Fruit fly (Drosophila melanogaster) whole organism, embryonic: Measurements from ENCODE around the gene CG43915.

Experiments used
- BtbVII ChIP-seq: fragments of 200-800 bp; sonication (Bioruptor generic); optimal IDR thresholded peaks from 3 replicates; lab custom pipeline; 2017; ENCODE audit warnings: missing biosample characterization, mild to moderate bottlenecking, missing genetic modification characterization
- CG11398 ChIP-seq: fragments of 200-800 bp; sonication (Bioruptor generic); optimal IDR thresholded peaks from 2 replicates; lab custom pipeline; 2016; ENCODE audit warnings: missing biosample characterization, missing genetic modification characterization
- CG11456 ChIP-seq: fragments of 200-800 bp; sonication (Bioruptor generic); IDR thresholded peaks from 3 replicates; pipeline ENCODE4 v1.3.6; 2022; ENCODE audit warnings: missing biosample characterization, missing genetic modification characterization
- CG11723 ChIP-seq: fragments of 200-800 bp; sonication (Bioruptor generic); optimal IDR thresholded peaks from 2 replicates; lab custom pipeline; 2017; ENCODE audit warnings: missing biosample characterization, mild to moderate bottlenecking, missing genetic modification characterization
- CG12104 ChIP-seq: fragments of 200-800 bp; sonication (Bioruptor generic); optimal IDR thresholded peaks from 3 replicates; lab custom pipeline; 2016; ENCODE audit warnings: missing biosample characterization, missing genetic modification characterization
- CG14710 ChIP-seq: fragments of 200-800 bp; sonication (Bioruptor generic); optimal IDR thresholded peaks from 3 replicates; lab custom pipeline; 2019; ENCODE audit warnings: missing biosample characterization, mild to moderate bottlenecking, missing genetic modification characterization, moderate library complexity
- CG32772 ChIP-seq: fragments of 200-800 bp; sonication (Bioruptor generic); IDR thresholded peaks from 2 replicates; pipeline ENCODE4 v1.3.6; 2022; ENCODE audit warnings: missing biosample characterization, missing genetic modification characterization
- CG33213 ChIP-seq: fragments of 200-800 bp; sonication (Bioruptor generic); optimal IDR thresholded peaks from 3 replicates; lab custom pipeline; 2016; ENCODE audit warnings: missing biosample characterization, missing genetic modification characterization
- CG4328 ChIP-seq: fragments of 200-800 bp; sonication (Bioruptor generic); optimal IDR thresholded peaks from 3 replicates; lab custom pipeline; 2017; ENCODE audit warnings: missing biosample characterization, missing genetic modification reagents, missing genetic modification characterization
- CG4404 ChIP-seq: fragments of 200-800 bp; sonication (Bioruptor generic); IDR thresholded peaks from 2 replicates; pipeline ENCODE4 v1.3.6; 2022; ENCODE audit warnings: missing biosample characterization, missing genetic modification characterization
- CG4820 ChIP-seq: fragments of 200-800 bp; sonication (Bioruptor generic); optimal IDR thresholded peaks from 3 replicates; lab custom pipeline; 2016; ENCODE audit warnings: missing biosample characterization, missing genetic modification characterization
- CG6765 ChIP-seq: fragments of 200-800 bp; sonication (Bioruptor generic); optimal IDR thresholded peaks from 3 replicates; lab custom pipeline; 2017; ENCODE audit warnings: missing biosample characterization, mild to moderate bottlenecking, missing genetic modification characterization
- CG8944 ChIP-seq: fragments of 200-800 bp; sonication (Bioruptor generic); optimal IDR thresholded peaks from 3 replicates; lab custom pipeline; 2016; ENCODE audit warnings: missing biosample characterization, missing genetic modification characterization
- CG9215 ChIP-seq: fragments of 200-800 bp; sonication (Bioruptor generic); IDR thresholded peaks from 2 replicates; pipeline ENCODE4 v1.3.6; 2022; ENCODE audit warnings: missing biosample characterization, missing genetic modification characterization
- Camta ChIP-seq: fragments of 200-800 bp; sonication (Bioruptor generic); optimal IDR thresholded peaks from 2 replicates; lab custom pipeline; 2016; ENCODE audit warnings: missing biosample characterization, missing genetic modification characterization
- CkIIα-i1 ChIP-seq: fragments of 200-800 bp; sonication (Bioruptor generic); IDR thresholded peaks from 2 replicates; pipeline ENCODE4 v1.3.6; 2022; ENCODE audit warnings: missing biosample characterization, missing genetic modification characterization
- Dad ChIP-seq: fragments of 200-800 bp; sonication (Bioruptor generic); optimal IDR thresholded peaks from 3 replicates; lab custom pipeline; 2016; ENCODE audit warnings: missing biosample characterization, missing genetic modification characterization
- Doc3 ChIP-seq: fragments of 200-800 bp; sonication (Bioruptor generic); IDR thresholded peaks from 3 replicates; pipeline ENCODE4 v1.3.6; 2022; ENCODE audit warnings: missing biosample characterization, missing genetic modification characterization; ENCODE audit not compliant: partially characterized antibody
- Elba2 ChIP-seq: fragments of 200-800 bp; sonication (Bioruptor generic); optimal IDR thresholded peaks from 3 replicates; lab custom pipeline; 2016; ENCODE audit warnings: missing biosample characterization, missing genetic modification characterization
- Fer1 ChIP-seq: fragments of 200-800 bp; sonication (Bioruptor generic); optimal IDR thresholded peaks from 2 replicates; lab custom pipeline; 2017; ENCODE audit warnings: missing biosample characterization, mild to moderate bottlenecking, missing genetic modification characterization
- Gsc ChIP-seq: fragments of 200-800 bp; sonication (Bioruptor generic); IDR thresholded peaks from 2 replicates; pipeline ENCODE4 v1.3.6; 2022; ENCODE audit warnings: missing biosample characterization, missing genetic modification characterization
- Gug ChIP-seq: fragments of 200-800 bp; sonication (Bioruptor generic); IDR thresholded peaks from 4 replicates; pipeline ENCODE4 v1.3.6; 2022; ENCODE audit warnings: missing biosample characterization, missing genetic modification characterization
- Hand ChIP-seq: fragments of 200-800 bp; sonication (Bioruptor generic); optimal IDR thresholded peaks from 2 replicates; lab custom pipeline; 2017; ENCODE audit warnings: mild to moderate bottlenecking, missing biosample characterization, missing genetic modification reagents, missing genetic modification characterization
- Med ChIP-seq: fragments of 200-800 bp; sonication (Bioruptor generic); peaks from one replicate; lab custom pipeline; 2016; ENCODE audit warnings: missing biosample characterization, missing genetic modification characterization, mild to moderate bottlenecking, inconsistent platforms, moderate library complexity
- Meics ChIP-seq: fragments of 200-800 bp; sonication (Bioruptor generic); optimal IDR thresholded peaks from 2 replicates; lab custom pipeline; 2017; ENCODE audit warnings: missing biosample characterization, mild to moderate bottlenecking, missing genetic modification characterization
- Nf-YA ChIP-seq: fragments of 200-800 bp; sonication (Bioruptor generic); IDR thresholded peaks from 2 replicates; pipeline ENCODE4 v1.3.6; 2022; ENCODE audit warnings: missing biosample characterization, missing genetic modification characterization
- Ptx1 ChIP-seq: fragments of 200-800 bp; sonication (Bioruptor generic); IDR thresholded peaks from 2 replicates; pipeline ENCODE4 v1.3.6; 2022; ENCODE audit warnings: missing biosample characterization, missing genetic modification characterization
- Six4 ChIP-seq: fragments of 200-800 bp; sonication (Bioruptor generic); optimal IDR thresholded peaks from 2 replicates; lab custom pipeline; 2016; ENCODE audit warnings: missing biosample characterization, missing genetic modification characterization
- Sox102F ChIP-seq: fragments of 200-800 bp; sonication (Bioruptor generic); optimal IDR thresholded peaks from 2 replicates; lab custom pipeline; 2018; ENCODE audit warnings: missing biosample characterization, mild to moderate bottlenecking, missing genetic modification characterization, moderate library complexity
- Taf1 ChIP-seq: fragments of 200-800 bp; sonication (Bioruptor generic); IDR thresholded peaks from 2 replicates; pipeline ENCODE4 v1.3.6; 2022; ENCODE audit warnings: missing biosample characterization, missing genetic modification characterization
- Xrp1 ChIP-seq: fragments of 200-800 bp; sonication (Bioruptor generic); IDR thresholded peaks from 2 replicates; pipeline ENCODE4 v1.3.6; 2022; ENCODE audit warnings: missing biosample characterization, missing genetic modification characterization
- al ChIP-seq: fragments of 200-800 bp; sonication (Bioruptor generic); IDR thresholded peaks from 2 replicates; pipeline ENCODE4 v1.3.6; 2022; ENCODE audit warnings: missing biosample characterization, missing genetic modification characterization
- ash1 ChIP-seq: fragments of 200-800 bp; sonication (Bioruptor generic); optimal IDR thresholded peaks from 2 replicates; lab custom pipeline; 2018; ENCODE audit warnings: missing biosample characterization, mild to moderate bottlenecking, missing genetic modification characterization
- bowl ChIP-seq: fragments of 200-800 bp; sonication (Bioruptor generic); IDR thresholded peaks from 2 replicates; pipeline ENCODE4 v1.3.6; 2022; ENCODE audit warnings: missing biosample characterization, missing genetic modification characterization
- btn ChIP-seq: fragments of 200-800 bp; sonication (Bioruptor generic); optimal IDR thresholded peaks from 2 replicates; lab custom pipeline; 2016; ENCODE audit warnings: missing biosample characterization, missing genetic modification characterization
- crol ChIP-seq: fragments of 200-800 bp; sonication (Bioruptor generic); IDR thresholded peaks from 2 replicates; pipeline ENCODE4 v1.3.6; 2022; ENCODE audit warnings: missing biosample characterization, missing genetic modification characterization
- eve ChIP-seq, 2 experiments: fragments of >200 bp; optimal IDR thresholded peaks; 2 replicates each; lab custom pipeline; 2017; ENCODE audit warnings: missing biosample characterization in 2 of 2, missing genetic modification characterization in 2 of 2
- fu2 ChIP-seq: fragments of 200-800 bp; sonication (Bioruptor generic); optimal IDR thresholded peaks from 2 replicates; lab custom pipeline; 2016; ENCODE audit warnings: missing biosample characterization, missing genetic modification characterization
- hbn ChIP-seq: fragments of 200-800 bp; sonication (Bioruptor generic); IDR thresholded peaks from 2 replicates; pipeline ENCODE4 v1.3.6; 2022; ENCODE audit warnings: missing biosample characterization, missing genetic modification characterization; ENCODE audit not compliant: partially characterized antibody
- her ChIP-seq: fragments of 200-800 bp; sonication (Bioruptor generic); optimal IDR thresholded peaks from 2 replicates; lab custom pipeline; 2016; ENCODE audit warnings: missing biosample characterization, missing genetic modification characterization
- hth ChIP-seq: fragments of >200 bp; optimal IDR thresholded peaks from 2 replicates; lab custom pipeline; 2017; ENCODE audit warnings: inconsistent platforms
- jing ChIP-seq: fragments of 200-800 bp; sonication (Bioruptor generic); optimal IDR thresholded peaks from 2 replicates; lab custom pipeline; 2018; ENCODE audit warnings: missing biosample characterization, mild to moderate bottlenecking, missing genetic modification characterization
- mam ChIP-seq: fragments of 200-800 bp; sonication (Bioruptor generic); optimal IDR thresholded peaks from 3 replicates; lab custom pipeline; 2016; ENCODE audit warnings: missing biosample characterization, missing genetic modification characterization
- nerfin-1 ChIP-seq: fragments of 200-800 bp; sonication (Bioruptor generic); optimal IDR thresholded peaks from 3 replicates; lab custom pipeline; 2019; ENCODE audit warnings: missing biosample characterization, mild to moderate bottlenecking, missing genetic modification characterization, moderate library complexity
- nom ChIP-seq: fragments of 200-800 bp; sonication (Bioruptor generic); optimal IDR thresholded peaks from 2 replicates; lab custom pipeline; 2017; ENCODE audit warnings: missing biosample characterization, missing genetic modification characterization, mild to moderate bottlenecking, moderate library complexity, missing genetic modification reagents
- ro ChIP-seq: fragments of 200-800 bp; sonication (Bioruptor generic); IDR thresholded peaks from 2 replicates; pipeline ENCODE4 v1.3.6; 2022; ENCODE audit warnings: missing biosample characterization, missing genetic modification characterization
- row ChIP-seq: fragments of 200-800 bp; sonication (Bioruptor generic); IDR thresholded peaks from 3 replicates; pipeline ENCODE4 v1.3.6; 2022; ENCODE audit warnings: missing biosample characterization, missing genetic modification characterization
- sd ChIP-seq: fragments of 200-800 bp; sonication (Bioruptor generic); optimal IDR thresholded peaks from 3 replicates; lab custom pipeline; 2018; ENCODE audit warnings: missing biosample characterization, mild to moderate bottlenecking, missing genetic modification characterization, moderate library complexity
- sob ChIP-seq: fragments of 200-800 bp; sonication (Bioruptor generic); IDR thresholded peaks from 2 replicates; pipeline ENCODE4 v1.3.6; 2022; ENCODE audit warnings: missing biosample characterization, missing genetic modification characterization
- tll ChIP-seq, 2 experiments: fragments of 200-800 bp in 1 of 2; fragments of >200 bp in 1 of 2; sonication (Bioruptor generic) in 1 of 2; optimal IDR thresholded peaks; 2 replicates each; lab custom pipeline; 2017 to 2019; ENCODE audit warnings: missing biosample characterization in 2 of 2, missing genetic modification characterization in 2 of 2, mild to moderate bottlenecking in 1 of 2, moderate library complexity in 1 of 2
- trh ChIP-seq: fragments of 200-800 bp; sonication (Bioruptor generic); optimal IDR thresholded peaks from 2 replicates; lab custom pipeline; 2016; ENCODE audit warnings: missing biosample characterization, missing genetic modification characterization
- usp ChIP-seq: fragments of >200 bp; optimal IDR thresholded peaks from 2 replicates; lab custom pipeline; 2017; ENCODE audit warnings: missing biosample characterization, missing genetic modification characterization
- zfh1 ChIP-seq: fragments of 200-800 bp; sonication (Bioruptor generic); IDR thresholded peaks from 3 replicates; pipeline ENCODE4 v1.3.6; 2022; ENCODE audit warnings: missing biosample characterization, missing genetic modification characterization

CG43915 gene

dm6 chr3L:3952468-3952867 is 20.2 kb upstream of the CG43915 start, which contains the start of gene CG14984 (continued):
- TF ChIP-seq CG9215 (GFP tag; lab: Robert Waterston, UW) = peak; percentile 58
- TF ChIP-seq hbn (GFP tag; lab: Robert Waterston, UW) = no peak
- no peak for TF ChIP-seq nerfin-1 (tag; lab: Kevin White, UChicago)
- peak; percentile 63 for TF ChIP-seq Fer1 (GFP tag; lab: Kevin White, UChicago)
- TF ChIP-seq CG11723 = no peak
- peak; percentile 19 for TF ChIP-seq CG4820 (GFP tag; lab: Kevin White, UChicago)
- TF ChIP-seq CG14710 (tag; lab: Kevin White, UChicago) = no peak
- TF ChIP-seq Taf1 (GFP tag; lab: Robert Waterston, UW) = peak; percentile 45; the same call in 1 of the 2 replicates
- TF ChIP-seq ro (GFP tag; lab: Robert Waterston, UW) = no peak
- TF ChIP-seq Camta (GFP tag; lab: Kevin White, UChicago) = no peak
- TF ChIP-seq BtbVII (GFP tag; lab: Kevin White, UChicago) = peak; percentile 36
- no peak for TF ChIP-seq CG12104 (GFP tag; lab: Kevin White, UChicago)
- peak; percentile 72 for TF ChIP-seq sob
- peak; percentile 30 for TF ChIP-seq fu2 (GFP tag; lab: Kevin White, UChicago)
- TF ChIP-seq nom (GFP tag; lab: Kevin White, UChicago) = peak; percentile 71
- TF ChIP-seq Sox102F (GFP tag; lab: Kevin White, UChicago) = peak; percentile 12
- TF ChIP-seq Elba2 (GFP tag; lab: Kevin White, UChicago) = no peak
- no peak for TF ChIP-seq Gsc (GFP tag; lab: Robert Waterston, UW)
- TF ChIP-seq Six4 (GFP tag; lab: Kevin White, UChicago) = peak; percentile 12
- TF ChIP-seq Dad (GFP tag; lab: Kevin White, UChicago) = peak; percentile 45
- no peak for TF ChIP-seq CG4328
- peak; percentile 72 for TF ChIP-seq Meics
- TF ChIP-seq Hand (GFP tag; lab: Kevin White, UChicago) = no peak
- TF ChIP-seq CG8944 = no peak
- no peak for TF ChIP-seq jing (GFP tag; lab: Kevin White, UChicago)
- TF ChIP-seq Gug (GFP tag; lab: Robert Waterston, UW) = peak; percentile 57; the same call in 2 of the 4 replicates
- no peak for TF ChIP-seq tll (GFP tag; optimal IDR thresholded peaks at IDR 0.05; lab: Kevin White, UChicago)
- TF ChIP-seq zfh1 (GFP tag; lab: Robert Waterston, UW) = no peak
- TF ChIP-seq ash1 (GFP tag; lab: Kevin White, UChicago) = no peak
- TF ChIP-seq hth (lab: Kevin White, UChicago) = no peak
- peak; percentile 37 for TF ChIP-seq CG6765 (GFP tag; lab: Kevin White, UChicago)
- TF ChIP-seq CG32772 (GFP tag; lab: Robert Waterston, UW) = peak; percentile 46; the same call in 1 of the 2 replicates
- no peak for TF ChIP-seq sd (tag; lab: Kevin White, UChicago)
- TF ChIP-seq CkIIα-i1 (GFP tag; lab: Robert Waterston, UW) = no peak
- TF ChIP-seq her (GFP tag; lab: Kevin White, UChicago) = no peak
- TF ChIP-seq bowl (GFP tag; lab: Robert Waterston, UW) = no peak
- no peak for TF ChIP-seq btn (GFP tag; lab: Kevin White, UChicago)
- no peak for TF ChIP-seq Nf-YA (GFP tag; lab: Robert Waterston, UW)
- peak; percentile 58 for TF ChIP-seq row (GFP tag; lab: Robert Waterston, UW)
- TF ChIP-seq CG4404 = peak; percentile 43; the same call in 1 of the 2 replicates
- no peak for TF ChIP-seq trh (GFP tag; lab: Kevin White, UChicago)
- no peak for TF ChIP-seq crol (GFP tag; lab: Robert Waterston, UW)
- TF ChIP-seq Ptx1 (GFP tag; lab: Robert Waterston, UW) = peak; percentile 42; the same call in 1 of the 2 replicates
- TF ChIP-seq Doc3 (GFP tag; lab: Robert Waterston, UW) = no peak
- no peak for TF ChIP-seq CG11398
- TF ChIP-seq Xrp1 (GFP tag; lab: Robert Waterston, UW) = peak; percentile 34; the same call in 1 of the 2 replicates
- TF ChIP-seq mam (GFP tag; lab: Kevin White, UChicago) = peak; percentile 49
- no peak for TF ChIP-seq eve (GFP tag; optimal IDR thresholded peaks at IDR 0.05; lab: Kevin White, UChicago)
- TF ChIP-seq Med = peak; percentile 86
- TF ChIP-seq usp (GFP tag; lab: Kevin White, UChicago) = no peak
- peak; percentile 71; the same call in 2 of the 3 replicates for TF ChIP-seq CG11456 (GFP tag; lab: Robert Waterston, UW)
- TF ChIP-seq al (GFP tag; lab: Robert Waterston, UW) = peak; percentile 82
- TF ChIP-seq CG33213 = peak; percentile 27
